Worm (Caenorhabditis elegans) whole organism, young adult: Measurements from ENCODE around the gene Y47D7A.15.
A peak's percentile ranks its signal among the peaks of the same experiment; 100 is the strongest.

Experiments
- B0019.2 ChIP-seq: fragments of 200-800 bp; sonication (Bioruptor generic); conservative IDR thresholded peaks from 2 replicates; pipeline ENCODE4 v1.3.6; 2022; ENCODE audit warnings: missing genetic modification reagents, missing genetic modification characterization, missing compliant biosample characterization
- B0261.1 ChIP-seq: sonication (generic microtip); optimal IDR thresholded peaks from 2 replicates; lab custom pipeline; 2016; ENCODE audit warnings: mild to moderate bottlenecking, missing genetic modification characterization, moderate library complexity, missing compliant biosample characterization
- F33H1.4 ChIP-seq: fragments of 200-800 bp; sonication (Bioruptor generic); IDR thresholded peaks from 2 replicates; pipeline ENCODE4 v1.3.6; 2022; ENCODE audit warnings: missing genetic modification reagents, missing genetic modification characterization, missing compliant biosample characterization
- F49E8.2 ChIP-seq: sonication (generic microtip); optimal IDR thresholded peaks from 3 replicates; lab custom pipeline; 2017; ENCODE audit warnings: missing genetic modification characterization, mild to moderate bottlenecking, missing compliant biosample characterization, antibody characterized with exemption, moderate library complexity; ENCODE audit not compliant: insufficient read depth
- F52B5.7 ChIP-seq: sonication (generic microtip); optimal IDR thresholded peaks from 2 replicates; lab custom pipeline; 2016; ENCODE audit warnings: mild to moderate bottlenecking, missing genetic modification characterization, missing compliant biosample characterization
- K11D2.4 ChIP-seq: fragments of 200-800 bp; sonication (Bioruptor generic); IDR thresholded peaks from 2 replicates; pipeline ENCODE4 v1.3.6; 2022; ENCODE audit warnings: missing genetic modification reagents, missing genetic modification characterization, missing compliant biosample characterization
- T07F8.4 ChIP-seq: sonication (generic microtip); optimal IDR thresholded peaks from 2 replicates; lab custom pipeline; 2016; ENCODE audit warnings: mild to moderate bottlenecking, missing genetic modification characterization, moderate library complexity, missing compliant biosample characterization
- T26A5.8 ChIP-seq: sonication (generic microtip); optimal IDR thresholded peaks from 2 replicates; lab custom pipeline; 2016; ENCODE audit warnings: missing genetic modification characterization, missing compliant biosample characterization
- Y56A3A.18 ChIP-seq: fragments of 200-800 bp; sonication (Bioruptor generic); IDR thresholded peaks from 2 replicates; pipeline ENCODE4 v1.3.6; 2022; ENCODE audit warnings: missing genetic modification reagents, missing genetic modification characterization, missing compliant biosample characterization
- attf-3 ChIP-seq: fragments of 200-800 bp; sonication (Bioruptor generic); conservative IDR thresholded peaks from 2 replicates; pipeline ENCODE4 v1.3.6; 2022; ENCODE audit warnings: missing genetic modification reagents, missing genetic modification characterization, missing compliant biosample characterization
- attf-5 ChIP-seq: fragments of 200-800 bp; sonication (Bioruptor generic); optimal IDR thresholded peaks from 2 replicates; lab custom pipeline; 2018; ENCODE audit warnings: mild to moderate bottlenecking, missing genetic modification characterization, missing compliant biosample characterization
- ccch-3 ChIP-seq: fragments of 200-800 bp; sonication (Bioruptor generic); optimal IDR thresholded peaks from 2 replicates; lab custom pipeline; 2018; ENCODE audit warnings: mild to moderate bottlenecking, missing genetic modification characterization, missing compliant biosample characterization
- ceh-100 ChIP-seq: fragments of 200-800 bp; sonication (Bioruptor generic); IDR thresholded peaks from 2 replicates; pipeline ENCODE4 v1.3.6; 2022; ENCODE audit warnings: missing genetic modification reagents, missing genetic modification characterization, missing compliant biosample characterization
- ceh-79 ChIP-seq: sonication (generic microtip); optimal IDR thresholded peaks from 2 replicates; lab custom pipeline; 2017; ENCODE audit warnings: mild to moderate bottlenecking, missing genetic modification characterization, missing compliant biosample characterization
- chd-7 ChIP-seq: sonication (generic microtip); optimal IDR thresholded peaks from 2 replicates; lab custom pipeline; 2016; ENCODE audit warnings: mild to moderate bottlenecking, missing genetic modification characterization, moderate library complexity, missing compliant biosample characterization
- die-1 ChIP-seq: sonication (generic microtip); optimal IDR thresholded peaks from 2 replicates; lab custom pipeline; 2016; ENCODE audit warnings: missing genotype, mild to moderate bottlenecking, missing genetic modification characterization, missing compliant biosample characterization
- dpff-1 ChIP-seq: sonication (generic microtip); optimal IDR thresholded peaks from 2 replicates; lab custom pipeline; 2017; ENCODE audit warnings: mild to moderate bottlenecking, missing genetic modification characterization, missing compliant biosample characterization
- efl-1 ChIP-seq: fragments of 150-350 bp; optimal IDR thresholded peaks from 2 replicates; lab custom pipeline; 2014; ENCODE audit warnings: missing biosample characterization, missing genetic modification reagents, missing genetic modification characterization
- egrh-3 ChIP-seq: fragments of 200-800 bp; sonication (Bioruptor generic); IDR thresholded peaks from 2 replicates; pipeline ENCODE4 v1.3.6; 2022; ENCODE audit warnings: missing genetic modification reagents, missing genetic modification characterization, missing compliant biosample characterization
- ekl-4 ChIP-seq: fragments of 200-800 bp; sonication (Bioruptor generic); IDR thresholded peaks from 2 replicates; pipeline ENCODE4 v1.3.6; 2022; ENCODE audit warnings: missing genetic modification reagents, missing genetic modification characterization, missing compliant biosample characterization
- hlh-12 ChIP-seq: sonication (generic microtip); optimal IDR thresholded peaks from 2 replicates; lab custom pipeline; 2016; ENCODE audit warnings: missing genetic modification characterization, missing compliant biosample characterization
- hlh-26 ChIP-seq: fragments of 200-800 bp; sonication (Bioruptor generic); conservative IDR thresholded peaks from 2 replicates; pipeline ENCODE4 v1.3.6; 2022; ENCODE audit warnings: missing genetic modification reagents, missing genetic modification characterization, missing compliant biosample characterization
- hrde-1 ChIP-seq: sonication (generic microtip); optimal IDR thresholded peaks from 2 replicates; lab custom pipeline; 2016; ENCODE audit warnings: missing genetic modification characterization, mild to moderate bottlenecking, missing compliant biosample characterization, moderate library complexity, missing genotype, missing genetic modification reagents, borderline replicate concordance
- lag-1 ChIP-seq: fragments of 200-800 bp; sonication (Bioruptor generic); IDR thresholded peaks from 2 replicates; pipeline ENCODE4 v1.3.6; 2022; ENCODE audit warnings: missing genetic modification reagents, missing genetic modification characterization, missing compliant biosample characterization
- lin-35 ChIP-seq, 3 experiments: fragments of 150-350 bp in 2 of 3; sonication (generic microtip) in 1 of 3; optimal IDR thresholded peaks; 2 replicates each; lab custom pipeline; 2014 to 2018; ENCODE audit warnings: missing biosample characterization in 3 of 3, missing genetic modification characterization in 3 of 3, missing genetic modification reagents in 3 of 3
- lsl-1 ChIP-seq: fragments of 200-800 bp; sonication (Bioruptor generic); optimal IDR thresholded peaks from 2 replicates; lab custom pipeline; 2018; ENCODE audit warnings: mild to moderate bottlenecking, missing genetic modification characterization, moderate library complexity, missing compliant biosample characterization
- madf-3 ChIP-seq: fragments of 200-800 bp; sonication (Bioruptor generic); IDR thresholded peaks from 2 replicates; pipeline ENCODE4 v1.3.6; 2022; ENCODE audit warnings: missing genetic modification reagents, missing genetic modification characterization, missing compliant biosample characterization
- mcd-1 ChIP-seq: fragments of 200-800 bp; sonication (Bioruptor generic); IDR thresholded peaks from 2 replicates; pipeline ENCODE4 v1.3.6; 2022; ENCODE audit warnings: missing genetic modification reagents, missing genetic modification characterization, missing compliant biosample characterization
- nfya-2 ChIP-seq: fragments of 200-800 bp; sonication (Bioruptor generic); IDR thresholded peaks from 2 replicates; pipeline ENCODE4 v1.3.6; 2022; ENCODE audit warnings: missing genetic modification reagents, missing genetic modification characterization, missing compliant biosample characterization
- nhr-179 ChIP-seq: sonication (generic microtip); optimal IDR thresholded peaks from 2 replicates; lab custom pipeline; 2016; ENCODE audit warnings: mild to moderate bottlenecking, missing genetic modification characterization, missing compliant biosample characterization
- nhr-90 ChIP-seq: sonication (generic microtip); optimal IDR thresholded peaks from 2 replicates; lab custom pipeline; 2016; ENCODE audit warnings: missing genotype, mild to moderate bottlenecking, missing genetic modification characterization, missing compliant biosample characterization
- pbrm-1 ChIP-seq: fragments of 200-800 bp; sonication (Bioruptor generic); IDR thresholded peaks from 2 replicates; pipeline ENCODE4 v1.3.6; 2022; ENCODE audit warnings: missing genetic modification reagents, missing genetic modification characterization, missing compliant biosample characterization
- rec-8 ChIP-seq, 2 experiments: sonication (generic microtip); optimal IDR thresholded peaks; 2 replicates each; lab custom pipeline; 2016; ENCODE audit warnings: mild to moderate bottlenecking in 2 of 2, missing genetic modification characterization in 2 of 2, missing genetic modification reagents in 2 of 2, missing genotype in 2 of 2, missing biosample characterization in 1 of 2, missing compliant biosample characterization in 1 of 2, moderate library complexity in 1 of 2
- repo-1 ChIP-seq: sonication (generic microtip); optimal IDR thresholded peaks from 2 replicates; lab custom pipeline; 2017; ENCODE audit warnings: mild to moderate bottlenecking, missing genetic modification characterization, missing compliant biosample characterization
- sea-2 ChIP-seq: fragments of 200-800 bp; sonication (Bioruptor generic); IDR thresholded peaks from 2 replicates; pipeline ENCODE4 v1.3.6; 2022; ENCODE audit warnings: missing genetic modification characterization, missing compliant biosample characterization
- unc-62 ChIP-seq: fragments of 150-350 bp; optimal IDR thresholded peaks from 2 replicates; lab custom pipeline; 2014; ENCODE audit warnings: missing biosample characterization, missing genetic modification reagents, missing genetic modification characterization
- zfh-2 ChIP-seq: fragments of 200-800 bp; sonication (Bioruptor generic); conservative IDR thresholded peaks from 2 replicates; pipeline ENCODE4 v1.3.6; 2022; ENCODE audit warnings: missing genetic modification reagents, missing genetic modification characterization, missing compliant biosample characterization
- zim-3 ChIP-seq: sonication (generic microtip); optimal IDR thresholded peaks from 2 replicates; lab custom pipeline; 2017; ENCODE audit warnings: mild to moderate bottlenecking, missing genetic modification characterization, moderate library complexity, missing compliant biosample characterization
- ztf-3 ChIP-seq: fragments of 200-800 bp; sonication (Bioruptor generic); optimal IDR thresholded peaks from 2 replicates; lab custom pipeline; 2018; ENCODE audit warnings: mild to moderate bottlenecking, missing genetic modification characterization, missing compliant biosample characterization

The Y47D7A.15 gene

ce11 chrV:4435411-4435981 is 2.5 kb upstream of the Y47D7A.15 start, which contains the start of gene Y47D7A.13:
TSS of gene Y47D7A.13 (minus strand) at chrV:4435927.
- TF ChIP-seq nhr-179 (tag; lab: Kevin White, UChicago) (no peak), zfh-2 (GFP tag; lab: Robert Waterston, UW) (peak; percentile 70), unc-62 (no peak), attf-5 (GFP tag; lab: Kevin White, UChicago) (no peak), ceh-79 (peak; percentile 22), zim-3 (tag; lab: Kevin White, UChicago) (no peak), egrh-3 (GFP tag; lab: Robert Waterston, UW) (peak; percentile 93), ekl-4 (no peak), F33H1.4 (0 out of 2 replicates have a peak, but pooled peaks have one; percentile 24)

DNA sequence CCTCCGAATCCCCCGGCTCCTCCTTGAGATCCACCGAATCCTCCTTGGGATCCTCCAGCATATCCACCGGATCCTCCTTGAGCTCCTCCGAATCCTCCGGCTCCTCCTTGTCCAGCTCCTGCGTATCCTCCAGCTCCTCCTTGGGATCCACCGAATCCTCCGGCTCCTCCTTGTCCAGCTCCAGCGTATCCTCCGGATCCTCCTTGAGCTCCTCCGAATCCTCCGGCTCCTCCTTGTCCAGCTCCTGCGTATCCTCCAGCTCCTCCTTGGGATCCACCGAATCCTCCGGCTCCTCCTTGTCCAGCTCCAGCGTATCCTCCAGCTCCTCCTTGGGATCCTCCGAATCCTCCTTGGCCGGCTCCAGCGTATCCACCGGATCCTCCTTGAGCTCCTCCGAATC is 791 bp downstream of the Y47D7A.15 start:
- TF ChIP-seq zfh-2 (GFP tag; lab: Robert Waterston, UW) (peak; percentile 55), egrh-3 (GFP tag; lab: Robert Waterston, UW) (peak; percentile 93)

- TF ChIP-seq zfh-2 (GFP tag; lab: Robert Waterston, UW) (no peak), lsl-1 (no peak), nhr-90 (no peak), Y56A3A.18 (GFP tag; lab: Robert Waterston, UW) (no peak), rec-8 (tag; optimal IDR thresholded peaks at IDR 0.05; lab: Kevin White, UChicago) (no peak), B0261.1 (no peak), nfya-2 (no peak), ccch-3 (GFP tag; lab: Kevin White, UChicago) (no peak), T26A5.8 (tag; lab: Kevin White, UChicago) (no peak), F49E8.2 (tag; lab: Kevin White, UChicago) (no peak), madf-3 (no peak), dpff-1 (no peak), sea-2 (GFP tag; lab: Robert Waterston, UW) (no peak), mcd-1 (GFP tag; lab: Robert Waterston, UW) (no peak), B0019.2 (GFP tag; lab: Robert Waterston, UW) (no peak), F33H1.4 (no peak), hlh-26 (GFP tag; lab: Robert Waterston, UW) (no peak), ztf-3 (no peak), hrde-1 (tag; lab: Kevin White, UChicago) (no peak)
Observed at ce11 chrV:4429576-4429975, 3.4 kb downstream of the Y47D7A.15 start, which contains the start of gene Y47D7A.12. TSS of gene Y47D7A.12 (minus strand) at chrV:4429676.

ce11 chrV:4428202-4428601 is 4.8 kb downstream of the Y47D7A.15 start, which contains the start of gene Y47D7A.11:
TSS of gene Y47D7A.11 (minus strand) at chrV:4428302.
- TF ChIP-seq T07F8.4 (tag; lab: Kevin White, UChicago) (no peak), nfya-2 (no peak), lin-35 (GFP tag; optimal IDR thresholded peaks at IDR 0.05; lab: Kevin White, UChicago) (no peak), F52B5.7 (tag; lab: Kevin White, UChicago) (no peak), chd-7 (no peak), pbrm-1 (no peak), die-1 (tag; lab: Kevin White, UChicago) (no peak), attf-3 (GFP tag; lab: Robert Waterston, UW) (no peak), hlh-12 (tag; lab: Kevin White, UChicago) (no peak), lsl-1 (no peak), efl-1 (GFP tag; lab: Kevin White, UChicago) (no peak), repo-1 (tag; lab: Kevin White, UChicago) (no peak), K11D2.4 (GFP tag; lab: Robert Waterston, UW) (no peak), lag-1 (GFP tag; lab: Robert Waterston, UW) (no peak), ceh-100 (GFP tag; lab: Robert Waterston, UW) (no peak)
